ENCODE assay signal across 3 worm cellular contexts in genomic region chrV:14734187-14734765, ce11.
A peak's percentile ranks its signal among the peaks of the same experiment; 100 is the strongest.
TF ChIP-seq lines count a peak whose summit lies in the region.

unc-61 (minus strand) TSS chrV:14734237.

TF ChIP-seq in whole organism, L1 larva, 84 proteins besides CTCF, POLR2A, EP300 and RAD21 (continued from another document and continues in another):
- TF ChIP-seq ces-1 (GFP tag; optimal IDR thresholded peaks at IDR 0.05; lab: Kevin White, UChicago) (no peak), vab-15 (tag; optimal IDR thresholded peaks at IDR 0.05; lab: Kevin White, UChicago) (no peak), fkh-10 (GFP tag; optimal IDR thresholded peaks at IDR 0.05; lab: Kevin White, UChicago) (no peak), nhr-20 (tag; optimal IDR thresholded peaks at IDR 0.05; lab: Kevin White, UChicago) (peak; percentile 21), ets-5 (GFP tag; IDR thresholded peaks at IDR 0.05; lab: Robert Waterston, UW) (no peak), elt-3 (tag; optimal IDR thresholded peaks at IDR 0.05; lab: Kevin White, UChicago) (peak in 1 of 6 experiments; percentile 9), alr-1 (tag; optimal IDR thresholded peaks at IDR 0.05; lab: Kevin White, UChicago; ENCODE audit: borderline replicate concordance) (no peak), lin-13 (GFP tag; optimal IDR thresholded peaks at IDR 0.05; lab: Kevin White, UChicago) (no peak), fos-1 (tag; optimal IDR thresholded peaks at IDR 0.05; lab: Kevin White, UChicago) (no peak), ceh-90 (tag; optimal IDR thresholded peaks at IDR 0.05; lab: Kevin White, UChicago) (no peak), lsy-2 (tag; optimal IDR thresholded peaks at IDR 0.05; lab: Kevin White, UChicago) (peak in 1 of 2 experiments; percentile 63), mep-1 (tag; optimal IDR thresholded peaks at IDR 0.05; lab: Kevin White, UChicago) (peak; percentile 15), lir-3 (tag; optimal IDR thresholded peaks at IDR 0.05; lab: Kevin White, UChicago; ENCODE audit: poor library complexity) (no peak), unc-98 (GFP tag; IDR thresholded peaks at IDR 0.05; lab: Robert Waterston, UW) (no peak), unc-86 (tag; optimal IDR thresholded peaks at IDR 0.05; lab: Kevin White, UChicago) (no peak), xbp-1 (tag; optimal IDR thresholded peaks at IDR 0.05; lab: Kevin White, UChicago) (peak; percentile 31), egl-27 (tag; optimal IDR thresholded peaks at IDR 0.05; lab: Kevin White, UChicago) (no peak), efl-3 (GFP tag; optimal IDR thresholded peaks at IDR 0.05; lab: Kevin White, UChicago) (no peak), hlh-4 (tag; optimal IDR thresholded peaks at IDR 0.05; lab: Kevin White, UChicago) (no peak), dpl-1 (GFP tag; optimal IDR thresholded peaks at IDR 0.05; lab: Kevin White, UChicago) (peak; percentile 83 to 91 (median 87)), nhr-84 (tag; optimal IDR thresholded peaks at IDR 0.05; lab: Kevin White, UChicago) (no peak), tlp-1 (tag; optimal IDR thresholded peaks at IDR 0.05; lab: Kevin White, UChicago) (no peak), irx-1 (tag; optimal IDR thresholded peaks at IDR 0.05; lab: Kevin White, UChicago) (no peak), unc-130 (tag; optimal IDR thresholded peaks at IDR 0.05; lab: Kevin White, UChicago) (peak; percentile 25), pqm-1 (tag; optimal IDR thresholded peaks at IDR 0.05; lab: Kevin White, UChicago) (no peak), snpc-4 (tag; optimal IDR thresholded peaks at IDR 0.05; lab: Kevin White, UChicago) (no peak), sup-37 (GFP tag; optimal IDR thresholded peaks at IDR 0.05; lab: Kevin White, UChicago) (no peak), ceh-88 (GFP tag; IDR thresholded peaks at IDR 0.05; lab: Robert Waterston, UW) (no peak), ceh-8 (GFP tag; optimal IDR thresholded peaks at IDR 0.05; lab: Kevin White, UChicago) (no peak), nhr-71 (tag; optimal IDR thresholded peaks at IDR 0.05; lab: Kevin White, UChicago) (no peak), nhr-19 (GFP tag; conservative IDR thresholded peaks at IDR 0.05; lab: Robert Waterston, UW) (peak; percentile 24; the same call in 1 of the 2 replicates), lin-15B (tag; optimal IDR thresholded peaks at IDR 0.05; lab: Kevin White, UChicago) (peak; percentile 45), nhr-237 (tag; optimal IDR thresholded peaks at IDR 0.05; lab: Kevin White, UChicago) (no peak), dsc-1 (tag; optimal IDR thresholded peaks at IDR 0.05; lab: Kevin White, UChicago) (no peak), C34B4.2 (tag; optimal IDR thresholded peaks at IDR 0.05; lab: Kevin White, UChicago) (no peak), grh-1 (GFP tag; IDR thresholded peaks at IDR 0.05; lab: Robert Waterston, UW) (no peak), rnt-1 (tag; optimal IDR thresholded peaks at IDR 0.05; lab: Kevin White, UChicago) (peak; percentile 28), zag-1 (tag; optimal IDR thresholded peaks at IDR 0.05; lab: Kevin White, UChicago) (no peak), fkh-8 (tag; optimal IDR thresholded peaks at IDR 0.05; lab: Kevin White, UChicago) (no peak), efl-1 (optimal IDR thresholded peaks at IDR 0.05; lab: Kevin White, UChicago) (peak; percentile 91 to 96), efl-1 (GFP tag; optimal IDR thresholded peaks at IDR 0.05 in 1 of 2; lab: Kevin White, UChicago) (peak; percentile 89 to 99), ztf-4 (tag; optimal IDR thresholded peaks at IDR 0.05; lab: Kevin White, UChicago) (no peak), swsn-7 (tag; optimal IDR thresholded peaks at IDR 0.05; lab: Kevin White, UChicago) (peak; percentile 12), nhr-28 (tag; optimal IDR thresholded peaks at IDR 0.05; lab: Kevin White, UChicago) (no peak), mef-2 (tag; optimal IDR thresholded peaks at IDR 0.05; lab: Kevin White, UChicago) (no peak), unc-62 (GFP tag; optimal IDR thresholded peaks at IDR 0.05; lab: Kevin White, UChicago) (no peak)

TF ChIP-seq in whole organism, L2 larva, 48 proteins besides CTCF, POLR2A, EP300 and RAD21 (continued from another document):
- TF ChIP-seq nhr-23 (tag; optimal IDR thresholded peaks at IDR 0.05; lab: Kevin White, UChicago) = no peak
- no peak for TF ChIP-seq ztf-11 (tag; optimal IDR thresholded peaks at IDR 0.05; lab: Kevin White, UChicago)
- TF ChIP-seq alr-1 (tag; optimal IDR thresholded peaks at IDR 0.05; lab: Kevin White, UChicago) = no peak
- peak; percentile 48 for TF ChIP-seq C34F6.9 (tag; optimal IDR thresholded peaks at IDR 0.05; lab: Kevin White, UChicago)
- TF ChIP-seq nhr-237 (tag; optimal IDR thresholded peaks at IDR 0.05; lab: Kevin White, UChicago) = no peak
- no peak for TF ChIP-seq lin-39 (tag; optimal IDR thresholded peaks at IDR 0.05; lab: Kevin White, UChicago)
- peak; percentile 60 for TF ChIP-seq unc-55 (GFP tag; optimal IDR thresholded peaks at IDR 0.05; lab: Kevin White, UChicago)
- peak; percentile 83 for TF ChIP-seq gmeb-1 (tag; optimal IDR thresholded peaks at IDR 0.05; lab: Kevin White, UChicago)

TF ChIP-seq in whole organism, L4 larva, 104 proteins besides CTCF, POLR2A, EP300 and RAD21 (continued from another document):
- TF ChIP-seq unc-39 (tag; optimal IDR thresholded peaks at IDR 0.05; lab: Kevin White, UChicago) (no peak), ama-1 (optimal IDR thresholded peaks at IDR 0.05; lab: Kevin White, UChicago) (no peak), aha-1 (tag; lab: Kevin White, UChicago) (peak; percentile 89), dpl-1 (GFP tag; optimal IDR thresholded peaks at IDR 0.05; lab: Kevin White, UChicago) (peak; percentile 84), F44E2.7 (GFP tag; IDR thresholded peaks at IDR 0.05; lab: Robert Waterston, UW) (no peak)
